Worm (Caenorhabditis elegans): Measurements from ENCODE around the gene F59B2.12.

DNA sequence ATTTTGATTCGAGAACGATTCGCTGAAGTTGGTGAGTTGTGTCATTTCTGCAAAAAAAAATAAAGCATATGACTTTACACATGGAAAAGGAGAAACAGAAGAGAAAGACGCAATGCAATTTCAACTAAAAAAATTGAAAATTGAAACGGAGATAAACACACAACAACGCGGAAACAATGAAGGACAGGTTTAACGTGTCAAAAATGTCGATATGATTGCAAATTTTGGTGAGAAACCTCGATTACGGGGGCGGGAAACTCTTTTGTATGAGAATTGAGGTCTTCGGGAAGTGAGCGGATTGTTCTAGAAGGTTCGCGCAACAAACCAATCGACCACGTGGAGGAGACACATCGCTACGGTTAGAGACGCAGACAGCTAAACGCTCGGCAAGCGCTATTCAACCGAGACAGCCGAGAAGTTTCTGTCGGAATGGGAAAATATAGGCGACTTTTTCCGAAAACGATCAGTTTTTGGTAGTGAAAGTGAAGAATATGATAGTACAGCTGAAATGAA is 36.4 kb downstream of the F59B2.12 start, which contains the start of gene R107.5:
- TF ChIP-seq ama-1 (optimal IDR thresholded peaks at IDR 0.05) (no peak), scrt-1 (GFP tag; IDR thresholded peaks at IDR 0.05) (no peak), tbx-37 (GFP tag; conservative IDR thresholded peaks at IDR 0.05) (no peak), ets-7 (tag; optimal IDR thresholded peaks at IDR 0.05) (no peak), ceh-13 (GFP tag; optimal IDR thresholded peaks at IDR 0.05) (no peak), tbx-11 (GFP tag; IDR thresholded peaks at IDR 0.05) (no peak)
